Worm (Caenorhabditis elegans) whole organism, L4/young adult: ENCODE results near the gene F22F7.3.

Experiments used
- W03F9.2 ChIP-seq: fragments of 150-350 bp; optimal IDR thresholded peaks from 2 replicates; lab custom pipeline; 2014; ENCODE audit warnings: missing biosample characterization, missing genetic modification characterization
- dao-5 ChIP-seq: sonication (generic microtip); optimal IDR thresholded peaks from 2 replicates; lab custom pipeline; 2016; ENCODE audit warnings: missing genotype, missing genetic modification characterization, moderate library complexity, missing compliant biosample characterization
- him-1 ChIP-seq: sonication (generic microtip); optimal IDR thresholded peaks from 2 replicates; lab custom pipeline; 2016; ENCODE audit warnings: missing genotype, missing genetic modification reagents, missing genetic modification characterization, missing compliant biosample characterization

DNA sequence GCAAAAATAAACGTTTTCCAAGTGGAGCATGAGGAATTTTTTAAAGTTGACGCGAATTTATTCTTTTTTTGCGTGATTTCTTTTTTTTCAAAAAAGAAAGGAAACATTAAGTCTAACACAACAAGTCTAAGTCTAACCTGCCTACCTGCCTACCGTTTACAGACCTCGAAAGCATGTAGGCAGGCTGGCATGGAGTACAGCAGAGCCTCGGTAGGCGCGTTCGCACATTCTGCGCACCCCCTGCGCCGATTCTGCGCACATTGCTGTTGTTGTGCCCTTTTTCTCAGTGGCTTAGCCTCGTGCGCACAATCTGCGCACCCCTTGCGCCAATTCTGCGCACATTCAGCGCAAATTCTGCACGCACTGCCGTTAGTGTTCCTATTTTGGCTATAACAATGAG lies 26.6 kb upstream of the F22F7.3 start:
- TF ChIP-seq dao-5 (tag; lab: Kevin White, UChicago) = no peak
- TF ChIP-seq him-1 (tag; lab: Kevin White, UChicago) = no peak
- no peak for TF ChIP-seq W03F9.2
